Fruit fly (Drosophila melanogaster) whole organism, prepupa: ENCODE measurements around the gene CG13998.

Source experiments
- Blimp-1 ChIP-seq: fragments of 200-800 bp; sonication (Bioruptor generic); optimal IDR thresholded peaks from 3 replicates; lab custom pipeline; 2017; ENCODE audit warnings: missing biosample characterization, missing genetic modification characterization, mild to moderate bottlenecking, moderate library complexity, missing genetic modification reagents
- CG10631 ChIP-seq: fragments of 200-800 bp; sonication (Bioruptor generic); optimal IDR thresholded peaks from 2 replicates; lab custom pipeline; 2016; ENCODE audit warnings: missing biosample characterization, missing genetic modification characterization
- CG10669 ChIP-seq: fragments of 200-800 bp; sonication (Bioruptor generic); optimal IDR thresholded peaks from 3 replicates; lab custom pipeline; 2018; ENCODE audit warnings: missing biosample characterization, mild to moderate bottlenecking, missing genetic modification characterization, moderate library complexity
- CG11902 ChIP-seq: fragments of 200-800 bp; sonication (Bioruptor generic); optimal IDR thresholded peaks from 3 replicates; lab custom pipeline; 2016; ENCODE audit warnings: missing biosample characterization, missing genetic modification characterization
- CG31627 ChIP-seq: fragments of 200-800 bp; sonication (Bioruptor generic); optimal IDR thresholded peaks from 3 replicates; lab custom pipeline; 2016; ENCODE audit warnings: missing biosample characterization, missing genetic modification characterization
- CG34406 ChIP-seq: fragments of 200-800 bp; sonication (Bioruptor generic); optimal IDR thresholded peaks from 3 replicates; lab custom pipeline; 2016; ENCODE audit warnings: missing biosample characterization, missing genetic modification characterization
- CG3919 ChIP-seq: fragments of 200-800 bp; sonication (Bioruptor generic); optimal IDR thresholded peaks from 3 replicates; lab custom pipeline; 2016; ENCODE audit warnings: missing biosample characterization, missing genetic modification characterization
- CG4318 ChIP-seq: fragments of 200-800 bp; sonication (Bioruptor generic); optimal IDR thresholded peaks from 3 replicates; lab custom pipeline; 2017; ENCODE audit warnings: missing biosample characterization, mild to moderate bottlenecking, missing genetic modification characterization
- CG6163 ChIP-seq: fragments of 200-800 bp; sonication (Bioruptor generic); IDR thresholded peaks from 3 replicates; pipeline ENCODE4 v1.3.6; 2022; ENCODE audit warnings: missing biosample characterization, missing genetic modification characterization
- CG6276 ChIP-seq: fragments of 200-800 bp; sonication (Bioruptor generic); optimal IDR thresholded peaks from 2 replicates; lab custom pipeline; 2017; ENCODE audit warnings: missing biosample characterization, mild to moderate bottlenecking, missing genetic modification characterization
- CG6792 ChIP-seq: fragments of 200-800 bp; sonication (Bioruptor generic); optimal IDR thresholded peaks from 3 replicates; lab custom pipeline; 2016; ENCODE audit warnings: missing biosample characterization, missing genetic modification characterization
- CG7368 ChIP-seq: fragments of 200-800 bp; sonication (Bioruptor generic); optimal IDR thresholded peaks from 3 replicates; lab custom pipeline; 2016; ENCODE audit warnings: missing biosample characterization, missing genetic modification characterization
- CG8119 ChIP-seq: fragments of 200-800 bp; sonication (Bioruptor generic); IDR thresholded peaks from 3 replicates; pipeline ENCODE4 v1.3.6; 2022; ENCODE audit warnings: missing biosample characterization, missing genetic modification characterization
- CG9139 ChIP-seq: fragments of 200-800 bp; sonication (Bioruptor generic); optimal IDR thresholded peaks from 3 replicates; lab custom pipeline; 2017; ENCODE audit warnings: missing biosample characterization, mild to moderate bottlenecking, missing genetic modification characterization
- Eip75B ChIP-seq: fragments of 200-800 bp; sonication (Bioruptor generic); optimal IDR thresholded peaks from 3 replicates; lab custom pipeline; 2016; ENCODE audit warnings: missing biosample characterization, missing genetic modification characterization
- Eip78C ChIP-seq: fragments of 200-800 bp; sonication (Bioruptor generic); peaks from one replicate; lab custom pipeline; 2016; ENCODE audit warnings: missing biosample characterization, missing genetic modification characterization
- Ets21C ChIP-seq: fragments of 200-800 bp; sonication (Bioruptor generic); optimal IDR thresholded peaks from 3 replicates; lab custom pipeline; 2016; ENCODE audit warnings: missing biosample characterization, missing genetic modification characterization
- Gug ChIP-seq: fragments of 200-800 bp; sonication (Bioruptor generic); IDR thresholded peaks from 2 replicates; pipeline ENCODE4 v1.3.6; 2022; ENCODE audit warnings: missing biosample characterization, missing genetic modification characterization
- Hr39 ChIP-seq: fragments of 200-800 bp; sonication (Bioruptor generic); optimal IDR thresholded peaks from 2 replicates; lab custom pipeline; 2016; ENCODE audit warnings: missing biosample characterization, missing genetic modification characterization
- OdsH ChIP-seq: fragments of 200-800 bp; sonication (Bioruptor generic); optimal IDR thresholded peaks from 3 replicates; lab custom pipeline; 2016; ENCODE audit warnings: missing biosample characterization, missing genetic modification characterization
- Smox ChIP-seq: fragments of 200-800 bp; sonication (Bioruptor generic); optimal IDR thresholded peaks from 3 replicates; lab custom pipeline; 2016; ENCODE audit warnings: missing biosample characterization, missing genetic modification characterization
- Sox102F ChIP-seq: fragments of 200-800 bp; sonication (Bioruptor generic); optimal IDR thresholded peaks from 2 replicates; lab custom pipeline; 2016; ENCODE audit warnings: missing biosample characterization, mild to moderate bottlenecking, missing genetic modification characterization
- Sox14 ChIP-seq: fragments of 200-800 bp; sonication (Bioruptor generic); optimal IDR thresholded peaks from 3 replicates; lab custom pipeline; 2016; ENCODE audit warnings: missing biosample characterization, missing genetic modification characterization
- Sox15 ChIP-seq: fragments of 200-800 bp; sonication (Bioruptor generic); optimal IDR thresholded peaks from 3 replicates; lab custom pipeline; 2016; ENCODE audit warnings: missing biosample characterization, missing genetic modification characterization
- achi ChIP-seq: fragments of 200-800 bp; sonication (Bioruptor generic); optimal IDR thresholded peaks from 3 replicates; lab custom pipeline; 2016; ENCODE audit warnings: missing biosample characterization, missing genetic modification characterization
- acj6 ChIP-seq: fragments of 200-800 bp; sonication (Bioruptor generic); optimal IDR thresholded peaks from 3 replicates; lab custom pipeline; 2016; ENCODE audit warnings: missing biosample characterization, missing genetic modification characterization
- cyc ChIP-seq: fragments of 200-800 bp; sonication (Bioruptor generic); optimal IDR thresholded peaks from 3 replicates; lab custom pipeline; 2016; ENCODE audit warnings: missing biosample characterization, missing genetic modification characterization
- dac ChIP-seq: fragments of 200-800 bp; sonication (Bioruptor generic); optimal IDR thresholded peaks from 2 replicates; lab custom pipeline; 2017; ENCODE audit warnings: missing biosample characterization, mild to moderate bottlenecking, missing genetic modification characterization
- esn ChIP-seq: fragments of 200-800 bp; sonication (Bioruptor generic); optimal IDR thresholded peaks from 2 replicates; lab custom pipeline; 2016; ENCODE audit warnings: missing biosample characterization, mild to moderate bottlenecking, missing genetic modification characterization, moderate library complexity
- fd85E ChIP-seq: fragments of 200-800 bp; sonication (Bioruptor generic); optimal IDR thresholded peaks from 3 replicates; lab custom pipeline; 2016; ENCODE audit warnings: missing biosample characterization, missing genetic modification characterization
- fkh ChIP-seq: fragments of 200-800 bp; sonication (Bioruptor generic); optimal IDR thresholded peaks from 3 replicates; lab custom pipeline; 2017; ENCODE audit warnings: missing biosample characterization, mild to moderate bottlenecking, missing genetic modification characterization, moderate library complexity
- lz ChIP-seq: fragments of 200-800 bp; sonication (Bioruptor generic); optimal IDR thresholded peaks from 3 replicates; lab custom pipeline; 2016; ENCODE audit warnings: missing biosample characterization, missing genetic modification characterization
- pdm3 ChIP-seq: fragments of 200-800 bp; sonication (Bioruptor generic); optimal IDR thresholded peaks from 3 replicates; lab custom pipeline; 2016; ENCODE audit warnings: missing biosample characterization, missing genetic modification characterization
- svp ChIP-seq: fragments of 200-800 bp; sonication (Bioruptor generic); peaks from one replicate; lab custom pipeline; 2016; ENCODE audit warnings: missing biosample characterization, missing genetic modification characterization
- topi ChIP-seq: fragments of 200-800 bp; sonication (Bioruptor generic); optimal IDR thresholded peaks from 3 replicates; lab custom pipeline; 2016; ENCODE audit warnings: missing biosample characterization, missing genetic modification characterization
- vri ChIP-seq: fragments of 200-800 bp; sonication (Bioruptor generic); optimal IDR thresholded peaks from 3 replicates; lab custom pipeline; 2016; ENCODE audit warnings: missing biosample characterization, mild to moderate bottlenecking, missing genetic modification characterization

Gene CG13998

dm6 chr2L:5958581-5959177, 2.1 kb upstream of the CG13998 start, which contains the start of gene Vm26Ac:
Gene Vm26Ac (minus strand): TSS chr2L:5958631.
- TF ChIP-seq dac (GFP tag; lab: Kevin White, UChicago) (no peak), fkh (GFP tag; lab: Kevin White, UChicago) (no peak), Gug (GFP tag; lab: Robert Waterston, UW) (no peak), CG34406 (GFP tag; lab: Kevin White, UChicago) (no peak), CG9139 (GFP tag; lab: Kevin White, UChicago) (no peak), CG6792 (GFP tag; lab: Kevin White, UChicago) (no peak), lz (GFP tag; lab: Kevin White, UChicago) (no peak), Eip75B (GFP tag; lab: Kevin White, UChicago) (no peak), CG6276 (GFP tag; lab: Kevin White, UChicago) (no peak), pdm3 (GFP tag; lab: Kevin White, UChicago) (no peak), CG3919 (GFP tag; lab: Kevin White, UChicago) (no peak), CG6163 (no peak), CG10631 (GFP tag; lab: Kevin White, UChicago) (no peak), Eip78C (no peak), fd85E (GFP tag; lab: Kevin White, UChicago) (no peak), topi (GFP tag; lab: Kevin White, UChicago) (no peak), OdsH (GFP tag; lab: Kevin White, UChicago) (no peak), achi (GFP tag; lab: Kevin White, UChicago) (no peak)

- TF ChIP-seq fd85E (GFP tag; lab: Kevin White, UChicago) (no peak), CG8119 (GFP tag; lab: Robert Waterston, UW) (no peak), svp (GFP tag; lab: Kevin White, UChicago) (no peak), Sox102F (no peak), vri (GFP tag; lab: Kevin White, UChicago) (no peak), Blimp-1 (GFP tag; lab: Kevin White, UChicago) (no peak), fkh (GFP tag; lab: Kevin White, UChicago) (no peak)
These were observed 466 bp downstream of the CG13998 start, which contains the start of gene CG13999 for dm6 chr2L:5956153-5956552. Gene CG13999 (minus strand): TSS chr2L:5956466.

- TF ChIP-seq CG10669 (GFP tag; lab: Kevin White, UChicago) (no peak), Hr39 (GFP tag; lab: Kevin White, UChicago) (peak; percentile 76), Smox (GFP tag; lab: Kevin White, UChicago) (no peak), Gug (GFP tag; lab: Robert Waterston, UW) (peak; percentile 27; the same call in 1 of the 2 replicates), lz (GFP tag; lab: Kevin White, UChicago) (peak; percentile 56), achi (GFP tag; lab: Kevin White, UChicago) (no peak), esn (peak; percentile 62), Blimp-1 (GFP tag; lab: Kevin White, UChicago) (no peak), acj6 (GFP tag; lab: Kevin White, UChicago) (no peak), CG6276 (GFP tag; lab: Kevin White, UChicago) (no peak), CG11902 (GFP tag; lab: Kevin White, UChicago) (peak; percentile 38), Ets21C (GFP tag; lab: Kevin White, UChicago) (peak; percentile 28), cyc (GFP tag; lab: Kevin White, UChicago) (peak; percentile 51), CG7368 (GFP tag; lab: Kevin White, UChicago) (no peak), CG9139 (GFP tag; lab: Kevin White, UChicago) (no peak), Sox15 (GFP tag; lab: Kevin White, UChicago) (peak; percentile 44), CG31627 (peak; percentile 68), Sox14 (GFP tag; lab: Kevin White, UChicago) (peak; percentile 86), CG4318 (GFP tag; lab: Kevin White, UChicago) (no peak)
These were observed 7.7 kb downstream of the CG13998 start, which contains the start of gene CG9044 for dm6 chr2L:5948775-5949526. Gene CG9044 (plus strand): TSS chr2L:5949450.
